Fruit fly (Drosophila melanogaster) whole organism, embryonic: ENCODE data around the gene pim.

Experiments
- Abd-B ChIP-seq: fragments of 200-800 bp; sonication (Bioruptor generic); optimal IDR thresholded peaks from 2 replicates; lab custom pipeline; 2018; ENCODE audit warnings: missing biosample characterization, mild to moderate bottlenecking, missing genetic modification characterization, moderate library complexity
- Antp ChIP-seq: fragments of 200-800 bp; sonication (Bioruptor generic); optimal IDR thresholded peaks from 3 replicates; lab custom pipeline; 2016; ENCODE audit warnings: missing biosample characterization, missing genetic modification characterization
- CG10267 ChIP-seq: fragments of 200-800 bp; sonication (Bioruptor generic); optimal IDR thresholded peaks from 2 replicates; lab custom pipeline; 2018; ENCODE audit warnings: missing biosample characterization, mild to moderate bottlenecking, missing genetic modification characterization, moderate library complexity
- CG10543 ChIP-seq: fragments of 200-800 bp; sonication (Bioruptor generic); optimal IDR thresholded peaks from 3 replicates; lab custom pipeline; 2017; ENCODE audit warnings: missing biosample characterization, mild to moderate bottlenecking, missing genetic modification characterization, moderate library complexity
- CG10565 ChIP-seq: fragments of 200-800 bp; sonication (Bioruptor generic); optimal IDR thresholded peaks from 3 replicates; lab custom pipeline; 2016; ENCODE audit warnings: missing biosample characterization, mild to moderate bottlenecking, missing genetic modification characterization
- CG10979 ChIP-seq: fragments of 200-800 bp; sonication (Bioruptor generic); optimal IDR thresholded peaks from 2 replicates; lab custom pipeline; 2018; ENCODE audit warnings: missing biosample characterization, mild to moderate bottlenecking, missing genetic modification characterization, moderate library complexity
- CG11085 ChIP-seq: fragments of 200-800 bp; sonication (Bioruptor generic); IDR thresholded peaks from 2 replicates; pipeline ENCODE4 v1.3.6; 2022; ENCODE audit warnings: missing biosample characterization, missing genetic modification characterization
- CG11696 ChIP-seq: fragments of 200-800 bp; sonication (Bioruptor generic); IDR thresholded peaks from 2 replicates; pipeline ENCODE4 v1.3.6; 2022; ENCODE audit warnings: missing biosample characterization, missing genetic modification characterization
- CG14014 ChIP-seq: fragments of 200-800 bp; sonication (Bioruptor generic); IDR thresholded peaks from 2 replicates; pipeline ENCODE4 v1.3.6; 2022; ENCODE audit warnings: missing biosample characterization, missing genetic modification characterization
- CG18764 ChIP-seq: fragments of 200-800 bp; sonication (Bioruptor generic); optimal IDR thresholded peaks from 3 replicates; lab custom pipeline; 2016; ENCODE audit warnings: missing biosample characterization, missing genetic modification characterization
- CG2120 ChIP-seq: fragments of 200-800 bp; sonication (Bioruptor generic); optimal IDR thresholded peaks from 3 replicates; lab custom pipeline; 2016; ENCODE audit warnings: missing biosample characterization, missing genetic modification characterization
- CG2875 ChIP-seq: fragments of 200-800 bp; sonication (Bioruptor generic); optimal IDR thresholded peaks from 2 replicates; lab custom pipeline; 2017; ENCODE audit warnings: missing biosample characterization, mild to moderate bottlenecking, missing genetic modification characterization, missing genetic modification reagents
- CG30020 ChIP-seq: fragments of 200-800 bp; optimal IDR thresholded peaks from 2 replicates; lab custom pipeline; 2019; ENCODE audit warnings: missing biosample characterization, mild to moderate bottlenecking, missing genetic modification characterization, moderate library complexity
- CG31365 ChIP-seq: fragments of 200-800 bp; sonication (Bioruptor generic); optimal IDR thresholded peaks from 2 replicates; lab custom pipeline; 2018; ENCODE audit warnings: missing biosample characterization, mild to moderate bottlenecking, missing genetic modification characterization
- CG5180 ChIP-seq: fragments of 200-800 bp; sonication (Bioruptor generic); optimal IDR thresholded peaks from 3 replicates; lab custom pipeline; 2017; ENCODE audit warnings: missing biosample characterization, missing genetic modification characterization, mild to moderate bottlenecking, moderate library complexity, missing genetic modification reagents
- CG6683 ChIP-seq: fragments of 200-800 bp; sonication (Bioruptor generic); optimal IDR thresholded peaks from 2 replicates; lab custom pipeline; 2017; ENCODE audit warnings: missing biosample characterization, mild to moderate bottlenecking, missing genetic modification characterization, missing genetic modification reagents
- CG6765 ChIP-seq: fragments of 200-800 bp; sonication (Bioruptor generic); optimal IDR thresholded peaks from 3 replicates; lab custom pipeline; 2017; ENCODE audit warnings: missing biosample characterization, mild to moderate bottlenecking, missing genetic modification characterization
- CG6854 ChIP-seq: fragments of 200-800 bp; sonication (Bioruptor generic); optimal IDR thresholded peaks from 3 replicates; lab custom pipeline; 2017; ENCODE audit warnings: missing biosample characterization, mild to moderate bottlenecking, missing genetic modification characterization
- CG8388 ChIP-seq: fragments of 200-800 bp; sonication (Bioruptor generic); optimal IDR thresholded peaks from 2 replicates; lab custom pipeline; 2019; ENCODE audit warnings: missing biosample characterization, mild to moderate bottlenecking, missing genetic modification characterization, moderate library complexity
- CG8944 ChIP-seq: fragments of 200-800 bp; sonication (Bioruptor generic); optimal IDR thresholded peaks from 3 replicates; lab custom pipeline; 2016; ENCODE audit warnings: missing biosample characterization, missing genetic modification characterization
- CrebB ChIP-seq: fragments of 200-800 bp; sonication (Bioruptor generic); optimal IDR thresholded peaks from 3 replicates; lab custom pipeline; 2018; ENCODE audit warnings: missing biosample characterization, mild to moderate bottlenecking, missing genetic modification characterization
- Dref ChIP-seq: fragments of 200-800 bp; sonication (Bioruptor generic); IDR thresholded peaks from 2 replicates; pipeline ENCODE4 v1.3.6; 2022; ENCODE audit warnings: missing biosample characterization, missing genetic modification characterization
- Fer1 ChIP-seq: fragments of 200-800 bp; sonication (Bioruptor generic); optimal IDR thresholded peaks from 2 replicates; lab custom pipeline; 2017; ENCODE audit warnings: missing biosample characterization, mild to moderate bottlenecking, missing genetic modification characterization
- GATAe ChIP-seq: fragments of 200-800 bp; sonication (Bioruptor generic); conservative IDR thresholded peaks from 2 replicates; pipeline ENCODE4 v1.3.6; 2022; ENCODE audit warnings: missing biosample characterization, missing genetic modification characterization
- Hr78 ChIP-seq, 2 experiments: fragments of 200-800 bp in 1 of 2; fragments of >200 bp in 1 of 2; sonication (Bioruptor generic) in 1 of 2; optimal IDR thresholded peaks; 2 replicates each; lab custom pipeline; 2017 to 2019; ENCODE audit warnings: missing biosample characterization in 2 of 2, missing genetic modification characterization in 2 of 2, mild to moderate bottlenecking in 1 of 2, moderate library complexity in 1 of 2
- Side ChIP-seq: fragments of 200-800 bp; sonication (Bioruptor generic); optimal IDR thresholded peaks from 2 replicates; lab custom pipeline; 2016; ENCODE audit warnings: missing biosample characterization, missing genetic modification characterization
- Sin3A ChIP-seq: fragments of >200 bp; optimal IDR thresholded peaks from 2 replicates; lab custom pipeline; 2018
- Xbp1 ChIP-seq: fragments of 200-800 bp; sonication (Bioruptor generic); optimal IDR thresholded peaks from 3 replicates; lab custom pipeline; 2016; ENCODE audit warnings: missing biosample characterization, mild to moderate bottlenecking, missing genetic modification characterization
- ab ChIP-seq: fragments of 200-800 bp; sonication (Bioruptor generic); optimal IDR thresholded peaks from 2 replicates; lab custom pipeline; 2016; ENCODE audit warnings: missing biosample characterization, missing genetic modification characterization
- ato ChIP-seq: fragments of 200-800 bp; sonication (Bioruptor generic); IDR thresholded peaks from 2 replicates; pipeline ENCODE4 v1.3.6; 2022; ENCODE audit warnings: missing biosample characterization, missing genetic modification characterization; ENCODE audit not compliant: partially characterized antibody
- az2 ChIP-seq: fragments of 200-800 bp; sonication (Bioruptor generic); optimal IDR thresholded peaks from 3 replicates; lab custom pipeline; 2016; ENCODE audit warnings: missing biosample characterization, missing genetic modification characterization
- bbx ChIP-seq: fragments of 200-800 bp; sonication (Bioruptor generic); IDR thresholded peaks from 2 replicates; pipeline ENCODE4 v1.3.6; 2022; ENCODE audit warnings: missing biosample characterization, missing genetic modification characterization; ENCODE audit not compliant: partially characterized antibody
- bcd ChIP-seq: fragments of 200-800 bp; sonication (Bioruptor generic); optimal IDR thresholded peaks from 2 replicates; lab custom pipeline; 2017; ENCODE audit warnings: missing biosample characterization, mild to moderate bottlenecking, missing genetic modification characterization
- caup ChIP-seq: fragments of 200-800 bp; sonication (Bioruptor generic); optimal IDR thresholded peaks from 3 replicates; lab custom pipeline; 2017; ENCODE audit warnings: missing biosample characterization, mild to moderate bottlenecking, missing genetic modification characterization, moderate library complexity; ENCODE audit not compliant: severe bottlenecking
- ci ChIP-seq: fragments of 200-800 bp; sonication (Bioruptor generic); IDR thresholded peaks from 3 replicates; pipeline ENCODE4 v1.3.6; 2022; ENCODE audit warnings: missing biosample characterization, missing genetic modification characterization
- da ChIP-seq: fragments of 200-800 bp; sonication (Bioruptor generic); optimal IDR thresholded peaks from 2 replicates; lab custom pipeline; 2016; ENCODE audit warnings: missing biosample characterization, missing genetic modification characterization
- esg ChIP-seq: fragments of 200-800 bp; sonication (Bioruptor generic); conservative IDR thresholded peaks from 2 replicates; pipeline ENCODE4 v1.3.6; 2022; ENCODE audit warnings: missing biosample characterization, missing genetic modification characterization
- gfzf ChIP-seq: fragments of 200-800 bp; sonication (Bioruptor generic); optimal IDR thresholded peaks from 2 replicates; lab custom pipeline; 2016; ENCODE audit warnings: missing biosample characterization, mild to moderate bottlenecking, missing genetic modification characterization, moderate library complexity
- gsb-n ChIP-seq: fragments of 200-800 bp; sonication (Bioruptor generic); optimal IDR thresholded peaks from 3 replicates; lab custom pipeline; 2018; ENCODE audit warnings: missing biosample characterization, mild to moderate bottlenecking, missing genetic modification characterization
- ken ChIP-seq: fragments of 200-800 bp; sonication (Bioruptor generic); IDR thresholded peaks from 3 replicates; pipeline ENCODE4 v1.3.6; 2022; ENCODE audit warnings: missing biosample characterization, missing genetic modification characterization
- knrl ChIP-seq: fragments of 200-800 bp; sonication (Bioruptor generic); IDR thresholded peaks from 3 replicates; pipeline ENCODE4 v1.3.6; 2022; ENCODE audit warnings: missing biosample characterization, missing genetic modification characterization; ENCODE audit not compliant: partially characterized antibody
- lab ChIP-seq: fragments of 200-800 bp; sonication (Bioruptor generic); optimal IDR thresholded peaks from 3 replicates; lab custom pipeline; 2017; ENCODE audit warnings: missing biosample characterization, missing genetic modification characterization, mild to moderate bottlenecking, moderate library complexity, missing genetic modification reagents
- pan ChIP-seq, 4 experiments: fragments of >200 bp in 3 of 4; fragments of 200-800 bp in 1 of 4; sonication (Bioruptor generic) in 1 of 4; optimal IDR thresholded peaks in 3 of 4; IDR thresholded peaks in 1 of 4; 2 replicates each; pipeline versions ENCODE4 v1.3.6 to Lab custom; 2017 to 2022; ENCODE audit warnings: missing biosample characterization in 2 of 4, missing genetic modification characterization in 2 of 4, mixed read lengths in 1 of 4
- pnt ChIP-seq: fragments of 200-800 bp; sonication (Bioruptor generic); optimal IDR thresholded peaks from 3 replicates; lab custom pipeline; 2016; ENCODE audit warnings: missing biosample characterization, missing genetic modification characterization
- slbo ChIP-seq: fragments of 200-800 bp; sonication (Bioruptor generic); IDR thresholded peaks from 2 replicates; pipeline ENCODE4 v1.3.6; 2022; ENCODE audit warnings: missing biosample characterization, missing genetic modification characterization
- slp2 ChIP-seq: fragments of 200-800 bp; sonication (Bioruptor generic); optimal IDR thresholded peaks from 2 replicates; lab custom pipeline; 2016; ENCODE audit warnings: missing biosample characterization, missing genetic modification characterization
- sob ChIP-seq: fragments of 200-800 bp; sonication (Bioruptor generic); IDR thresholded peaks from 2 replicates; pipeline ENCODE4 v1.3.6; 2022; ENCODE audit warnings: missing biosample characterization, missing genetic modification characterization
- stwl ChIP-seq: fragments of 200-800 bp; sonication (Bioruptor generic); optimal IDR thresholded peaks from 3 replicates; lab custom pipeline; 2018; ENCODE audit warnings: missing biosample characterization, mild to moderate bottlenecking, missing genetic modification characterization, moderate library complexity
- unc-4 ChIP-seq: fragments of 200-800 bp; sonication (Bioruptor generic); IDR thresholded peaks from 2 replicates; pipeline ENCODE4 v1.3.6; 2022; ENCODE audit warnings: missing biosample characterization, missing genetic modification characterization; ENCODE audit not compliant: partially characterized antibody

The pim gene

dm6 chr2L:10339212-10339721, 23.5 kb upstream of the pim start, which contains the start of gene SamDC (continued):
- TF ChIP-seq Side (GFP tag; lab: Kevin White, UChicago) (peak; percentile 47), Hr78 (GFP tag; optimal IDR thresholded peaks at IDR 0.05; lab: Kevin White, UChicago) (peak in 1 of 2 experiments; percentile 67), Abd-B (GFP tag; lab: Kevin White, UChicago) (no peak), GATAe (GFP tag; lab: Robert Waterston, UW) (no peak), pnt (GFP tag; lab: Kevin White, UChicago) (peak; percentile 2), knrl (peak; percentile 87), CG31365 (tag; lab: Kevin White, UChicago) (no peak), CG10979 (tag; lab: Kevin White, UChicago) (peak; percentile 16), CG11696 (GFP tag; lab: Robert Waterston, UW) (peak; percentile 90), Fer1 (GFP tag; lab: Kevin White, UChicago) (peak; percentile 44), CG11085 (GFP tag; lab: Robert Waterston, UW) (no peak), bbx (GFP tag; lab: Robert Waterston, UW) (peak; percentile 86), unc-4 (peak; percentile 77), CG8388 (GFP tag; lab: Kevin White, UChicago) (peak; percentile 99), slbo (peak; percentile 57), CG10267 (peak; percentile 58), CG6854 (GFP tag; lab: Kevin White, UChicago) (peak; percentile 33), CG6765 (GFP tag; lab: Kevin White, UChicago) (peak; percentile 31), CG30020 (tag; lab: Kevin White, UChicago) (peak; percentile 97), pan (optimal IDR thresholded peaks at IDR 0.05; lab: Kevin White, UChicago) (no peak), pan (GFP tag; optimal IDR thresholded peaks at IDR 0.05 in 1 of 2, IDR thresholded peaks at IDR 0.05 in 1 of 2) (peak in 1 of 2 experiments; percentile 49), bcd (GFP tag; lab: Kevin White, UChicago) (no peak), CG2120 (GFP tag; lab: Kevin White, UChicago) (peak; percentile 37), ab (GFP tag; lab: Kevin White, UChicago) (no peak), Xbp1 (GFP tag; lab: Kevin White, UChicago) (peak; percentile 51), CG14014 (GFP tag; lab: Robert Waterston, UW) (no peak), CG10543 (GFP tag; lab: Kevin White, UChicago) (no peak), da (GFP tag; lab: Kevin White, UChicago) (no peak), Antp (GFP tag; lab: Kevin White, UChicago) (peak; percentile 43), esg (no peak), az2 (GFP tag; lab: Kevin White, UChicago) (peak; percentile 53), CG6683 (GFP tag; lab: Kevin White, UChicago) (no peak), CG18764 (GFP tag; lab: Kevin White, UChicago) (peak; percentile 5), CrebB (tag; lab: Kevin White, UChicago) (peak; percentile 18), CG10565 (GFP tag; lab: Kevin White, UChicago) (no peak), gsb-n (tag; lab: Kevin White, UChicago) (peak; percentile 24), CG5180 (GFP tag; lab: Kevin White, UChicago) (peak; percentile 59), CG8944 (GFP tag; lab: Kevin White, UChicago) (peak; percentile 17), slp2 (GFP tag; lab: Kevin White, UChicago) (no peak), stwl (tag; lab: Kevin White, UChicago) (peak; percentile 78), caup (peak; percentile 45), Dref (GFP tag; lab: Robert Waterston, UW) (peak; percentile 91), lab (GFP tag; lab: Kevin White, UChicago) (no peak), ken (GFP tag; lab: Robert Waterston, UW) (no peak), sob (GFP tag; lab: Robert Waterston, UW) (peak; percentile 65; the same call in 1 of the 2 replicates), ato (GFP tag; lab: Robert Waterston, UW) (peak; percentile 79), CG2875 (no peak), gfzf (GFP tag; lab: Kevin White, UChicago) (peak; percentile 35), ci (peak; percentile 66; the same call in 2 of the 3 replicates), Sin3A (lab: Kevin White, UChicago) (peak; percentile 10)
